Fruit fly (Drosophila melanogaster): ENCODE data around the gene Rcc1.
A peak's percentile ranks its signal among the peaks of the same experiment; 100 is the strongest.

The Rcc1 gene

dm6 chr3L:5971440-5971839, 38.9 kb upstream of the Rcc1 start (continued):
- TF ChIP-seq disco-r (GFP tag; optimal IDR thresholded peaks at IDR 0.05) (no peak), Dad (GFP tag; optimal IDR thresholded peaks at IDR 0.05) (no peak), insv (GFP tag; optimal IDR thresholded peaks at IDR 0.05) (no peak), CG1647 (GFP tag; optimal IDR thresholded peaks at IDR 0.05) (no peak), Xrp1 (GFP tag; IDR thresholded peaks at IDR 0.05) (no peak), tll (GFP tag; optimal IDR thresholded peaks at IDR 0.05) (no peak), chinmo (GFP tag; IDR thresholded peaks at IDR 0.05; ENCODE audit: partially characterized antibody) (0 out of 4 replicates have a peak, but pooled peaks have one; percentile 34), otp (GFP tag; IDR thresholded peaks at IDR 0.05) (no peak), CG6791 (GFP tag; IDR thresholded peaks at IDR 0.05; ENCODE audit: partially characterized antibody) (no peak), ken (GFP tag; IDR thresholded peaks at IDR 0.05) (no peak), Abd-B (GFP tag; optimal IDR thresholded peaks at IDR 0.05) (no peak), klu (GFP tag; IDR thresholded peaks at IDR 0.05) (no peak), Sox102F (GFP tag; optimal IDR thresholded peaks at IDR 0.05) (peak; percentile 33), CG10959 (GFP tag; IDR thresholded peaks at IDR 0.05) (no peak), ap (GFP tag; IDR thresholded peaks at IDR 0.05) (no peak), sens-2 (GFP tag; IDR thresholded peaks at IDR 0.05) (no peak), dimm (GFP tag; IDR thresholded peaks at IDR 0.05) (no peak), shn (GFP tag; optimal IDR thresholded peaks at IDR 0.05) (no peak), trem (tag; optimal IDR thresholded peaks at IDR 0.05) (no peak), Poxn (GFP tag; IDR thresholded peaks at IDR 0.05) (no peak), hbn (GFP tag; IDR thresholded peaks at IDR 0.05; ENCODE audit: partially characterized antibody) (no peak), lola (GFP tag; optimal IDR thresholded peaks at IDR 0.05) (no peak)

- no peak for TF ChIP-seq Spps (tag; optimal IDR thresholded peaks at IDR 0.05)
- no peak for TF ChIP-seq CG12299 (tag; optimal IDR thresholded peaks at IDR 0.05)
- TF ChIP-seq CG12104 (GFP tag; optimal IDR thresholded peaks at IDR 0.05) = no peak
- TF ChIP-seq kni (GFP tag; optimal IDR thresholded peaks at IDR 0.05) = peak; percentile 57
- TF ChIP-seq vvl (GFP tag; IDR thresholded peaks at IDR 0.05) = peak; percentile 42; the same call in 1 of the 2 replicates
- TF ChIP-seq Atf-2 (GFP tag; optimal IDR thresholded peaks at IDR 0.05) = no peak
- peak; percentile 58 for TF ChIP-seq oc (tag; optimal IDR thresholded peaks at IDR 0.05)
- TF ChIP-seq abd-A (tag; optimal IDR thresholded peaks at IDR 0.05) = peak; percentile 54
- peak; percentile 51 for TF ChIP-seq sqz (GFP tag; optimal IDR thresholded peaks at IDR 0.05)
Observed at dm6 chr3L:5970169-5970568, 37.6 kb upstream of the Rcc1 start.

DNA sequence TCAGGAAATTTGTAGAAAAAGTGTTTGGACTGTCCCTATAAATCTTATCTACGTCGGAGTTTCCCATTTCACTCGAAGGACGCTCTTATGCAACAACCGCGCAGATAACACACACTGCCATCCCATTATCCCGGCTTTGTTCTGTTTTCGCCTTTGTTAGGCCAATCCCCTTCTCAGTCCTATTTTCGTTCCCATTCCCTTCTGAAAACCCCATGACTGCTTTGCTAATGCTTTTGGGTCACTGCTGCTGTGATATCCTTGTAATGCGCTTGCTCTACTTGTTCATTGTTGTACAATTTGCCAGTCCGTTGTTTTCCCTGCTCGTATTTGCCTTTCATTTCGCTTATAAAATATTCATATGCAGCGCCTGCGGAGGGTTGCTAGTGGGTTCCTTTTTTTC, 36.5 kb upstream of the Rcc1 start:
- TF ChIP-seq Lpt (GFP tag; optimal IDR thresholded peaks at IDR 0.05) (no peak), oc (tag; optimal IDR thresholded peaks at IDR 0.05) (peak; percentile 65), CG17186 (GFP tag; optimal IDR thresholded peaks at IDR 0.05) (no peak), hkb (optimal IDR thresholded peaks at IDR 0.05) (peak; percentile 61), hkb (GFP tag; IDR thresholded peaks at IDR 0.05) (no peak), CG8944 (GFP tag; optimal IDR thresholded peaks at IDR 0.05) (no peak), CG15479 (GFP tag; optimal IDR thresholded peaks at IDR 0.05) (peak; percentile 27), CG16813 (GFP tag; IDR thresholded peaks at IDR 0.05; ENCODE audit: partially characterized antibody) (no peak), abd-A (tag; optimal IDR thresholded peaks at IDR 0.05) (no peak), D (optimal IDR thresholded peaks at IDR 0.05) (peak; percentile 50), D (GFP tag; optimal IDR thresholded peaks at IDR 0.05) (peak; percentile 5), CG15601 (tag; optimal IDR thresholded peaks at IDR 0.05) (no peak), chm (GFP tag; IDR thresholded peaks at IDR 0.05) (no peak), CG3838 (GFP tag; optimal IDR thresholded peaks at IDR 0.05) (no peak)

Measured in whole organism, embryonic.